Worm (Caenorhabditis elegans) whole organism, L4 larva: Measurements from ENCODE around the gene F47B8.10.

Experiments
- Y48G9A.11 ChIP-seq: fragments of 200-800 bp; sonication (Bioruptor generic); IDR thresholded peaks from 2 replicates; pipeline ENCODE4 v1.3.6; 2022; ENCODE audit warnings: missing genetic modification reagents, missing genetic modification characterization, missing compliant biosample characterization
- lin-38 ChIP-seq: fragments of 200-800 bp; sonication (Bioruptor generic); IDR thresholded peaks from 2 replicates; pipeline ENCODE4 v1.3.6; 2022; ENCODE audit warnings: missing genetic modification reagents, missing genetic modification characterization, missing compliant biosample characterization
- nhr-111 ChIP-seq: fragments of 200-800 bp; sonication (Bioruptor generic); optimal IDR thresholded peaks from 2 replicates; lab custom pipeline; 2018; ENCODE audit warnings: mild to moderate bottlenecking, missing genetic modification characterization, missing compliant biosample characterization

DNA sequence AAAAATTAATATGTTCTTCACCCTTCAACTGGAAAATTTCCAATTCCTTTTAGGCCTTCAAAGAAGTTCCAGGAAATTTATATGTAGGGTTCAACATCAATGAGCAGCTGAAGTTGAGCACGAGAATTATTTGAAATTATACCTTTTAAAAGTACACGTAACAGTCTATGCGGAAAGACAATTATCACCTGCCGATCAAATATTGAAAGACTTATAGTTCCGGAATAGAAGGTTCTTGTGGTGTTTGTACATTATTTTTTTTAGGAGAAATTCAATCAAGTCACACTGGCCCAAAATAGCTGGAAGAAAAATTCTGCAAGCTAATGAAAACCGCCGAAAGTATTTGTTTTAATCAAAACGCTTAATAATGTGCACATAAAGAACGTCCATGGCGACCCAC is 38.5 kb downstream of the F47B8.10 start:
- TF ChIP-seq lin-38 (no peak), Y48G9A.11 (GFP tag; lab: Robert Waterston, UW) (no peak), nhr-111 (no peak)
